Worm (Caenorhabditis elegans) whole organism, late embryonic: Measurements from ENCODE around the gene mpst-7.

Experiments
- K02D7.2 ChIP-seq: sonication (generic microtip); optimal IDR thresholded peaks from 2 replicates; lab custom pipeline; 2017; ENCODE audit warnings: mild to moderate bottlenecking, missing genetic modification characterization, missing compliant biosample characterization
- ahr-1 ChIP-seq: sonication (generic microtip); optimal IDR thresholded peaks from 2 replicates; lab custom pipeline; 2016; ENCODE audit warnings: missing genetic modification characterization, missing compliant biosample characterization
- ama-1 ChIP-seq: fragments of 150-350 bp; optimal IDR thresholded peaks from 2 replicates; lab custom pipeline; 2014
- ceh-22 ChIP-seq: sonication (generic microtip); optimal IDR thresholded peaks from 2 replicates; lab custom pipeline; 2017; ENCODE audit warnings: missing biosample characterization, missing genetic modification characterization
- ceh-9 ChIP-seq: sonication (generic microtip); optimal IDR thresholded peaks from 2 replicates; lab custom pipeline; 2016; ENCODE audit warnings: mild to moderate bottlenecking, missing genetic modification characterization, inconsistent platforms, missing compliant biosample characterization
- dmd-4 ChIP-seq: sonication (generic microtip); optimal IDR thresholded peaks from 2 replicates; lab custom pipeline; 2016; ENCODE audit warnings: borderline replicate concordance, missing genetic modification characterization, missing compliant biosample characterization
- fax-1 ChIP-seq: sonication (generic microtip); optimal IDR thresholded peaks from 2 replicates; lab custom pipeline; 2016; ENCODE audit warnings: missing genotype, missing genetic modification characterization, missing compliant biosample characterization
- hlh-30 ChIP-seq: sonication (generic microtip); optimal IDR thresholded peaks from 2 replicates; lab custom pipeline; 2017; ENCODE audit warnings: antibody characterized with exemption, missing genetic modification characterization, missing compliant biosample characterization; ENCODE audit not compliant: insufficient read depth
- pag-3 ChIP-seq: sonication (generic microtip); optimal IDR thresholded peaks from 2 replicates; lab custom pipeline; 2016; ENCODE audit warnings: missing compliant biosample characterization, missing genetic modification characterization, borderline replicate concordance
- pros-1 ChIP-seq: fragments of 150-350 bp; optimal IDR thresholded peaks from 2 replicates; lab custom pipeline; 2014; ENCODE audit warnings: missing biosample characterization, missing genetic modification reagents, missing genetic modification characterization
- tbx-2 ChIP-seq: sonication (generic microtip); optimal IDR thresholded peaks from 2 replicates; lab custom pipeline; 2016; ENCODE audit warnings: missing genetic modification characterization, missing compliant biosample characterization
- unc-42 ChIP-seq: sonication (generic microtip); optimal IDR thresholded peaks from 2 replicates; lab custom pipeline; 2016; ENCODE audit warnings: missing genotype, missing genetic modification characterization, missing compliant biosample characterization
- unc-55 ChIP-seq: sonication (generic microtip); optimal IDR thresholded peaks from 2 replicates; lab custom pipeline; 2017; ENCODE audit warnings: missing biosample characterization, missing genetic modification reagents, missing genetic modification characterization

DNA sequence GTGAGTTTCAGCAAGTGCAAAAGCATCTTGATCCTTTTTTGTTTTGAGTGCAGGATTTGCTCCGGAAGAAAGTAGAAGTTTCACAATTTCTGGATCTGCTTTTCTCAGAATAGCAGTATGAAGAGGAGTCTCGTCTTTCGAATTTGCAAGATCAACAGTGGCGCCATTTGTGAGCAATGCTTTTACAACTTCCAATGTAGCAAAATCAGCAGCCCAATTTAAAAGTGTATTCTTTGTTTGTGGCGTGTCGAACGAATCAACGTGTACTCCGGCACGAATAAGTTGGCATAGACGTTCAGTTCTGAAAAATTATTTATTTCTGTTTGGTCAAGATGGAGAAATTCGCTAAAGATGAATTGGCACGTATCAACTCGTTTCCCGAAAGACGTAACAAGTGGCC, 11.3 kb downstream of the mpst-7 start, which contains the start of gene T16G1.13:
- TF ChIP-seq unc-42: no peak
- no peak for TF ChIP-seq fax-1 (tag; lab: Kevin White, UChicago)
- TF ChIP-seq unc-55 (GFP tag; lab: Kevin White, UChicago): no peak
- TF ChIP-seq ama-1: no peak
- no peak for TF ChIP-seq tbx-2
- TF ChIP-seq pros-1 (tag; lab: Kevin White, UChicago): no peak
- no peak for TF ChIP-seq K02D7.2 (tag; lab: Kevin White, UChicago)
- no peak for TF ChIP-seq hlh-30 (tag; lab: Kevin White, UChicago)
- TF ChIP-seq pag-3 (tag; lab: Kevin White, UChicago): no peak
- TF ChIP-seq dmd-4 (tag; lab: Kevin White, UChicago): no peak
- TF ChIP-seq ceh-9: no peak
- TF ChIP-seq ahr-1 (tag; lab: Kevin White, UChicago): no peak
- TF ChIP-seq ceh-22: no peak
